Worm (Caenorhabditis elegans): ENCODE data around the gene best-1.

The best-1 gene

DNA sequence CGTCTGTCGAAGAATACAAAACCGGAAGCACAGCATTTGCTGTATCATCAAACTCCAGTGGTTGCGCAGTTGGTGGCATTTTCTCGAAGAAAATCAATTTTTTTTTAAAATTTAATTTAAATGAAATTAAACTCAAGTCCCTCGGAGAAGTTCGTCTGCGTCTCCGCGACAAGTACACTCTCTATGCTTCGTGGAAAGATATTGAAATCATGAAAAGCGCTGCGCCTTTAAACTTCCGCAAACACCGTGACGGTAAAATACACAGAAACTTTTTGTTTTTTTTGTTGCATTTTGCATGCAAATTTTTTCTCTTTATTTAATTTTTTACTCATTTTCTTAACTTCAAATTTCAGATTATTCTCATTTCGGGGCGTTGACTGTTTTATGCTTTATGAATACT lies 10.9 kb downstream of the best-1 start, which contains the start of the genes dli-1, tin-9.2 and exos-4.1 (continued):
- TF ChIP-seq mcd-1 (GFP tag; IDR thresholded peaks at IDR 0.05) (peak; percentile 77), efl-1 (GFP tag; optimal IDR thresholded peaks at IDR 0.05) (peak; percentile 39), snpc-4 (GFP tag; optimal IDR thresholded peaks at IDR 0.05) (peak; percentile 46), snpc-4 (tag; optimal IDR thresholded peaks at IDR 0.05) (peak in 3 of 4 experiments; percentile 4 to 73 (median 68)), snpc-1.3 (tag; optimal IDR thresholded peaks at IDR 0.05; ENCODE audit: insufficient read depth) (peak; percentile 77), attf-6 (GFP tag; IDR thresholded peaks at IDR 0.05) (no peak), Y79H2A.3 (GFP tag; conservative IDR thresholded peaks at IDR 0.05) (no peak), B0261.1 (tag; optimal IDR thresholded peaks at IDR 0.05) (no peak), ztf-18 (tag; optimal IDR thresholded peaks at IDR 0.05) (no peak), cebp-1 (GFP tag; IDR thresholded peaks at IDR 0.05) (no peak), cebp-1 (tag; optimal IDR thresholded peaks at IDR 0.05) (peak; percentile 77), lin-40 (tag; optimal IDR thresholded peaks at IDR 0.05) (peak; percentile 63), egl-44 (GFP tag; IDR thresholded peaks at IDR 0.05) (no peak), pbrm-1 (GFP tag; IDR thresholded peaks at IDR 0.05) (peak; percentile 38; the same call in 1 of the 2 replicates), lin-35 (GFP tag; optimal IDR thresholded peaks at IDR 0.05) (peak in 1 of 3 experiments; percentile 25), snpc-3.4 (tag; optimal IDR thresholded peaks at IDR 0.05) (peak; percentile 6), madf-6 (GFP tag; IDR thresholded peaks at IDR 0.05) (peak; percentile 70), ekl-4 (GFP tag; IDR thresholded peaks at IDR 0.05) (no peak), madf-8 (GFP tag; conservative IDR thresholded peaks at IDR 0.05) (0 out of 2 replicates have a peak, but pooled peaks have one; percentile 4)

DNA sequence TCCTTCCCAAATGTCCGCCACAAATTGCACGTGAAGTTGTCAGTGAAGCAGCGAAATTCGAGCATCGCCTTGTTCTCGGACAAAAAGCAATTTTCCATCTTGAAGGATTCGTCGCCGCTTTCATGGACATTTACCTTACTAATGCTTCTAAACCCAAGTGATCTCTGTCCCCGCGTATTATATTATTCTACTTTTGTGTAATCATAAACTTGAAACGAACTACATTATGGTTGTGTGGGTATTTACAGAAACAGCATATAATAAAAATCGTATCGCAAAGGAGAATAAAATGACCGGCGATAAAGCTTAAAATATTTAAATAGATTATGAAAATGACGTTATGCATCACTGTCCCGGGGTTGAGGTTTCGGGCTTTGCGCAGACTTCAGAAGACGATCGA lies 12.8 kb downstream of the best-1 start:
- peak in 1 of 2 experiments; percentile 4 for TF ChIP-seq rec-8 (tag; optimal IDR thresholded peaks at IDR 0.05)
- peak; percentile 41 for TF ChIP-seq hmg-1.2 (GFP tag; IDR thresholded peaks at IDR 0.05)
- TF ChIP-seq tlf-1 (GFP tag; optimal IDR thresholded peaks at IDR 0.05) = no peak
- no peak for TF ChIP-seq K12H6.12 (tag; optimal IDR thresholded peaks at IDR 0.05)
- TF ChIP-seq attf-3 (GFP tag; conservative IDR thresholded peaks at IDR 0.05) = peak; percentile 35; the same call in 1 of the 2 replicates
- TF ChIP-seq lsl-1 (GFP tag; optimal IDR thresholded peaks at IDR 0.05) = peak; percentile 27
- no peak for TF ChIP-seq hmg-20 (GFP tag; IDR thresholded peaks at IDR 0.05)
- no peak for TF ChIP-seq ccch-3 (GFP tag; optimal IDR thresholded peaks at IDR 0.05)
- no peak for TF ChIP-seq B0261.1 (tag; optimal IDR thresholded peaks at IDR 0.05)
- peak; percentile 66; the same call in 1 of the 2 replicates for TF ChIP-seq hsf-1 (GFP tag; IDR thresholded peaks at IDR 0.05)
- TF ChIP-seq snpc-1.3 (tag; optimal IDR thresholded peaks at IDR 0.05; ENCODE audit: insufficient read depth) = peak; percentile 18
- TF ChIP-seq hrde-1 (tag; optimal IDR thresholded peaks at IDR 0.05; ENCODE audit: borderline replicate concordance) = peak; percentile 88
- no peak for TF ChIP-seq cebp-1 (GFP tag; IDR thresholded peaks at IDR 0.05)
- TF ChIP-seq cebp-1 (tag; optimal IDR thresholded peaks at IDR 0.05) = peak; percentile 34
- 0 out of 2 replicates have a peak, but pooled peaks have one; percentile 8 for TF ChIP-seq ceh-91 (GFP tag; IDR thresholded peaks at IDR 0.05)
- TF ChIP-seq B0035.1 (tag; optimal IDR thresholded peaks at IDR 0.05) = peak; percentile 2
- 0 out of 2 replicates have a peak, but pooled peaks have one; percentile 30 for TF ChIP-seq ekl-4 (GFP tag; IDR thresholded peaks at IDR 0.05)
- TF ChIP-seq F57A8.1 (GFP tag; optimal IDR thresholded peaks at IDR 0.05) = no peak
- TF ChIP-seq madf-3 (GFP tag; IDR thresholded peaks at IDR 0.05) = 0 out of 2 replicates have a peak, but pooled peaks have one; percentile 16
- no peak for TF ChIP-seq unc-62 (GFP tag; optimal IDR thresholded peaks at IDR 0.05)
- peak; percentile 86 for TF ChIP-seq F49E8.2 (tag; optimal IDR thresholded peaks at IDR 0.05; ENCODE audit: insufficient read depth)
- TF ChIP-seq nfya-1 (tag; optimal IDR thresholded peaks at IDR 0.05; ENCODE audit: borderline replicate concordance, insufficient read depth) = no peak
- no peak for TF ChIP-seq lag-1 (GFP tag; IDR thresholded peaks at IDR 0.05)
- peak; percentile 20; the same call in 1 of the 2 replicates for TF ChIP-seq D2030.7 (GFP tag; IDR thresholded peaks at IDR 0.05)
- TF ChIP-seq nhr-90 (tag; optimal IDR thresholded peaks at IDR 0.05) = peak; percentile 4
- 0 out of 2 replicates have a peak, but pooled peaks have one; percentile 13 for TF ChIP-seq Y95B8A.8 (GFP tag; IDR thresholded peaks at IDR 0.05)
- TF ChIP-seq lin-26 (GFP tag; IDR thresholded peaks at IDR 0.05) = peak; percentile 68; the same call in 1 of the 2 replicates
- TF ChIP-seq F57C9.4 (tag; optimal IDR thresholded peaks at IDR 0.05) = no peak
- TF ChIP-seq sea-2 (GFP tag; IDR thresholded peaks at IDR 0.05) = no peak
- no peak for TF ChIP-seq mcd-1 (GFP tag; IDR thresholded peaks at IDR 0.05)
- peak; percentile 19 for TF ChIP-seq chd-7 (tag; optimal IDR thresholded peaks at IDR 0.05)
- peak; percentile 60 for TF ChIP-seq ZK185.1 (tag; optimal IDR thresholded peaks at IDR 0.05; ENCODE audit: poor library complexity, severe bottlenecking)

Measured in whole organism, young adult.